Worm (Caenorhabditis elegans): Measurements from ENCODE around the gene ZK1058.3.

DNA sequence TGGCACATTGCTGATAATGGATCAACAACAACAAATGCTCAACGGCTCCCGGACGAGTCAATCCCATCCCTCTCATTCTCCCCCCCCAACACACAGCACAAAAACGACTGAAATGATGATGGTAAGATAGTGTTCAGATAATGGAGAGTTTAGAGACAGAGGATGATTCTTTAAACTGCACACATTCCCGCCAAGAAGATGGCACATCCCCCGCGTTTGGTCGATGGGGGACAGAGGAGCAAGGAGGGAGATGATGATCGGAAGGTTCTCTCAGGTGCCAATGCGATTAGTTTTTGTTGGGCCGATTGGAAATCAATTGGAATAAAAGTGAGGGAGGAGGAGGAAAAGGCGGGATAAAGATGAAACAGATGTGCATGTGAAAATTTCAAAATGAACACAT is 8.8 kb downstream of the ZK1058.3 start:
- TF ChIP-seq hlh-15 (tag; optimal IDR thresholded peaks at IDR 0.05) (no peak), ama-1 (optimal IDR thresholded peaks at IDR 0.05) (no peak), Y22D7AL.16 (tag; optimal IDR thresholded peaks at IDR 0.05) (no peak), tbx-2 (tag; optimal IDR thresholded peaks at IDR 0.05) (no peak), zip-5 (tag; optimal IDR thresholded peaks at IDR 0.05) (no peak), unc-55 (GFP tag; optimal IDR thresholded peaks at IDR 0.05) (peak; percentile 41), rnt-1 (tag; optimal IDR thresholded peaks at IDR 0.05) (peak; percentile 46)
